Fruit fly (Drosophila melanogaster) whole organism, prepupa: ENCODE measurements around the gene CG42557.

Experiments used
- CG16779 ChIP-seq: fragments of 200-800 bp; sonication (Bioruptor generic); optimal IDR thresholded peaks from 3 replicates; lab custom pipeline; 2017; ENCODE audit warnings: missing biosample characterization, mild to moderate bottlenecking, missing genetic modification characterization
- CG6276 ChIP-seq: fragments of 200-800 bp; sonication (Bioruptor generic); optimal IDR thresholded peaks from 2 replicates; lab custom pipeline; 2017; ENCODE audit warnings: missing biosample characterization, mild to moderate bottlenecking, missing genetic modification characterization
- CG6808 ChIP-seq: fragments of 200-800 bp; sonication (Bioruptor generic); optimal IDR thresholded peaks from 3 replicates; lab custom pipeline; 2017; ENCODE audit warnings: missing biosample characterization, missing genetic modification characterization, mild to moderate bottlenecking, moderate library complexity, missing genetic modification reagents
- Ets96B ChIP-seq: fragments of 200-800 bp; optimal IDR thresholded peaks from 2 replicates; lab custom pipeline; 2019; ENCODE audit warnings: missing biosample characterization, mild to moderate bottlenecking, missing genetic modification characterization, moderate library complexity
- Sox15 ChIP-seq: fragments of 200-800 bp; sonication (Bioruptor generic); optimal IDR thresholded peaks from 3 replicates; lab custom pipeline; 2016; ENCODE audit warnings: missing biosample characterization, missing genetic modification characterization
- eg ChIP-seq: fragments of 200-800 bp; sonication (Bioruptor generic); IDR thresholded peaks from 3 replicates; pipeline ENCODE4 v1.3.6; 2022; ENCODE audit warnings: missing biosample characterization, missing genetic modification characterization
- svp ChIP-seq: fragments of 200-800 bp; sonication (Bioruptor generic); peaks from one replicate; lab custom pipeline; 2016; ENCODE audit warnings: missing biosample characterization, missing genetic modification characterization

- TF ChIP-seq CG16779 (tag; lab: Kevin White, UChicago) (no peak), eg (GFP tag; lab: Robert Waterston, UW) (no peak), Ets96B (tag; lab: Kevin White, UChicago) (no peak), Sox15 (GFP tag; lab: Kevin White, UChicago) (no peak), CG6808 (no peak), svp (GFP tag; lab: Kevin White, UChicago) (no peak), CG6276 (GFP tag; lab: Kevin White, UChicago) (no peak)
Observed at dm6 chr3R:29914246-29914645, 18.8 kb upstream of the CG42557 start, which contains the start of gene Capa.
